Fruit fly (Drosophila melanogaster): ENCODE results near the gene CG13473.
A peak's percentile ranks its signal among the peaks of the same experiment; 100 is the strongest.

The CG13473 gene

DNA sequence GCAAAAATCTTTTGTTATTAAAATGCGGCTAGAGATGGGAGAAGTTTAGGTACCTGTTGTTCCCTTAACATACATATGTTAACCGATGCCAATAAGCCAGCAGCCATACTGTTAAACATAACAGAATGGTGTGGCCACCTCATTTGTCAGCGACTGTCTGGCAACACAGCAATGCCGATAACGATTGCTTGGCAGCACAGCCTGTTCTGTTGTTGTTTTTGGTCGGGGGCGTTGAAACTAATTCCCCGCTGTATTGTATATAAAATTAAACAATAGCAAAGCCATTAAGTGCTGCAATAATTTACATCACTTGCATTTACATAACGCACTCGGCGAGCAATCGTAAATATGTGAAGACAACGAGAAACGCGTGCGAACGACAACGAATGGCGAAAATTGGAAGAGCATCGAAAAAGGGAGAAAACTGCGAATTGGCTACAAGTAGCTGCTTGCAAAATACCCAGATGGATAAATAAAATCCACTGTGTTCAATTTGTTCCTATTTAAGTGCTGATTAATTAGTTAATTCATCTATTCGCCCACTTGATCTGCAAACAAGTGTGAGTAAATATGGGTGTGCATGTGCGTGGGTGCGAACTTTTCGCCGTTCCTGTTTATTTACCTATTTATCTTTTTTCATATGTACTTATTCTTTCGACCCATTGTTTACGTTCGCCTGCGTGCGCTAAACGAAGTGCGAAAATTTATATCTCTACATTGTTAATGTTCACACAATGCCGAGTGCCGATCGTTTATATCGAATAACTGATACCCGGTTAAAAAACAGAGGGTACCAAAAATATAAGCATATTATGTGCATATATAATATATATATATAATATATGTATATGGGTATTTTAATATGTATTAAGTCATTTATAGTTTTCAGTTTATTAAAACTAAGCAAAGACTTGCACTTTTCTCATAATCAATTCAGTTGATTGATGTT, 33.6 kb downstream of the CG13473 start, which contains the start of the genes Tsen34 and Mgat4a (continued):
- TF ChIP-seq sisA (GFP tag; IDR thresholded peaks at IDR 0.05) (no peak), aop (GFP tag; IDR thresholded peaks at IDR 0.05) (no peak), NfI (GFP tag; optimal IDR thresholded peaks at IDR 0.05) (no peak), insv (GFP tag; optimal IDR thresholded peaks at IDR 0.05) (peak in 1 of 2 experiments; percentile 78), nerfin-2 (GFP tag; IDR thresholded peaks at IDR 0.05; ENCODE audit: partially characterized antibody) (peak; percentile 44; the same call in 1 of the 2 replicates), ci (GFP tag; IDR thresholded peaks at IDR 0.05) (0 out of 3 replicates have a peak, but pooled peaks have one; percentile 6), CG8281 (tag; optimal IDR thresholded peaks at IDR 0.05) (no peak), chn (GFP tag; optimal IDR thresholded peaks at IDR 0.05) (no peak), repo (GFP tag; optimal IDR thresholded peaks at IDR 0.05) (peak; percentile 3), CG17359 (tag; optimal IDR thresholded peaks at IDR 0.05) (no peak), CG13775 (GFP tag; optimal IDR thresholded peaks at IDR 0.05) (no peak), CG3847 (GFP tag; IDR thresholded peaks at IDR 0.05) (peak; percentile 16; the same call in 1 of the 2 replicates), CG7928 (GFP tag; optimal IDR thresholded peaks at IDR 0.05) (peak; percentile 27), CG33557 (GFP tag; optimal IDR thresholded peaks at IDR 0.05) (no peak), emc (GFP tag; optimal IDR thresholded peaks at IDR 0.05) (peak; percentile 14), CG15601 (tag; optimal IDR thresholded peaks at IDR 0.05) (no peak), dan (GFP tag; IDR thresholded peaks at IDR 0.05) (no peak), CG2199 (GFP tag; IDR thresholded peaks at IDR 0.05) (no peak), CG31224 (GFP tag; IDR thresholded peaks at IDR 0.05) (peak; percentile 51), prd (optimal IDR thresholded peaks at IDR 0.05) (no peak), prd (GFP tag; IDR thresholded peaks at IDR 0.05) (peak; percentile 45; the same call in 2 of the 3 replicates), Doc2 (GFP tag; IDR thresholded peaks at IDR 0.05) (no peak), Dref (GFP tag; IDR thresholded peaks at IDR 0.05) (peak; percentile 85), CG16779 (GFP tag; IDR thresholded peaks at IDR 0.05) (peak; percentile 58; the same call in 1 of the 2 replicates), Bteb2 (GFP tag; optimal IDR thresholded peaks at IDR 0.05) (peak; percentile 12), CG3065 (GFP tag; optimal IDR thresholded peaks at IDR 0.05) (no peak), Camta (GFP tag; optimal IDR thresholded peaks at IDR 0.05) (peak; percentile 26), CG6272 (GFP tag; IDR thresholded peaks at IDR 0.05) (no peak), CG8089 (GFP tag; optimal IDR thresholded peaks at IDR 0.05) (peak; percentile 3), CG5245 (GFP tag; optimal IDR thresholded peaks at IDR 0.05) (no peak), Neu2 (GFP tag; optimal IDR thresholded peaks at IDR 0.05; ENCODE audit: borderline replicate concordance) (no peak), CG6813 (GFP tag; optimal IDR thresholded peaks at IDR 0.05) (peak; percentile 35), Spps (tag; optimal IDR thresholded peaks at IDR 0.05) (no peak), pan (optimal IDR thresholded peaks at IDR 0.05) (no peak), pan (GFP tag; optimal IDR thresholded peaks at IDR 0.05 in 1 of 2, IDR thresholded peaks at IDR 0.05 in 1 of 2) (peak in 1 of 2 experiments; percentile 24), CG18619 (GFP tag; optimal IDR thresholded peaks at IDR 0.05) (peak; percentile 62), CG15479 (GFP tag; optimal IDR thresholded peaks at IDR 0.05) (peak; percentile 43), fd3F (GFP tag; optimal IDR thresholded peaks at IDR 0.05) (peak; percentile 39), chinmo (GFP tag; IDR thresholded peaks at IDR 0.05; ENCODE audit: partially characterized antibody) (0 out of 4 replicates have a peak, but pooled peaks have one; percentile 65), CG17912 (GFP tag; optimal IDR thresholded peaks at IDR 0.05) (peak; percentile 56), pum (GFP tag; optimal IDR thresholded peaks at IDR 0.05) (peak; percentile 2), Fer1 (GFP tag; optimal IDR thresholded peaks at IDR 0.05) (peak; percentile 69), ato (GFP tag; IDR thresholded peaks at IDR 0.05; ENCODE audit: partially characterized antibody) (0 out of 2 replicates have a peak, but pooled peaks have one; percentile 55), lilli (GFP tag; optimal IDR thresholded peaks at IDR 0.05) (peak; percentile 33), CG17385 (GFP tag; optimal IDR thresholded peaks at IDR 0.05) (peak; percentile 35), Tbp (GFP tag; optimal IDR thresholded peaks at IDR 0.05) (no peak), slbo (GFP tag; IDR thresholded peaks at IDR 0.05) (peak; percentile 59), HmgZ (tag; optimal IDR thresholded peaks at IDR 0.05) (peak; percentile 50), Hand (GFP tag; optimal IDR thresholded peaks at IDR 0.05) (no peak)
